Worm (Caenorhabditis elegans): Measurements from ENCODE around the gene glb-1.

DNA sequence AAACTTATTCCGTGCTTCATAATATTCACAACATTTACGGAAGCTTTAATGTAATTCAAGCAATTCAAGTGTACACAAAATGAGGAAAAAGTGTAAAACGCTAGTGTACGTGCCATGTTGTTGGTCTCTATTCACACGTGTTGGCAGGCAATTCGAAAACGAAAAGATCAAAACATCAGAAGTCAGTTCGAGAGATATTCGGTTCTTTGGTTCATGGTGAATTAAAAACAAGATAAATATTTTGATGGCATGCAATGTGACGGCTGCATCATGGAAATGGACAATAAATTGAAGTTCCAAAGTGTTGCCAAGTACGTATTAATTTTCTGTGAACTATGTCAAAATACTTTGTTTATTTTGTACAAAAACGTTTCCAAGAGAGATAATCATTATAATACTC, 1.0 kb downstream of the glb-1 start:
- TF ChIP-seq ceh-9 (tag; optimal IDR thresholded peaks at IDR 0.05) (no peak), nhr-11 (tag; optimal IDR thresholded peaks at IDR 0.05) (no peak), nfya-1 (tag; optimal IDR thresholded peaks at IDR 0.05) (peak; percentile 34), pha-4 (tag; optimal IDR thresholded peaks at IDR 0.05) (no peak), unc-3 (GFP tag; conservative IDR thresholded peaks at IDR 0.05) (no peak), unc-3 (tag; optimal IDR thresholded peaks at IDR 0.05) (no peak)

All from whole organism, late embryonic.